Fruit fly (Drosophila melanogaster) whole organism, embryonic: ENCODE measurements around the gene CG7889.

Experiments used
- Ada2b ChIP-seq: fragments of 200-800 bp; sonication (Bioruptor generic); IDR thresholded peaks from 2 replicates; pipeline ENCODE4 v1.3.6; 2022; ENCODE audit warnings: missing biosample characterization, missing genetic modification characterization
- Atf-2 ChIP-seq: fragments of 200-800 bp; sonication (Bioruptor generic); optimal IDR thresholded peaks from 2 replicates; lab custom pipeline; 2016; ENCODE audit warnings: missing biosample characterization, missing genetic modification characterization
- CG1024 ChIP-seq: fragments of 200-800 bp; sonication (Bioruptor generic); IDR thresholded peaks from 2 replicates; pipeline ENCODE4 v1.3.6; 2022; ENCODE audit warnings: missing biosample characterization, missing genetic modification characterization
- CG10274 ChIP-seq: fragments of 200-800 bp; sonication (Bioruptor generic); optimal IDR thresholded peaks from 3 replicates; lab custom pipeline; 2017; ENCODE audit warnings: missing biosample characterization, mild to moderate bottlenecking, missing genetic modification characterization
- CG11695 ChIP-seq: fragments of 200-800 bp; sonication (Bioruptor generic); IDR thresholded peaks from 3 replicates; pipeline ENCODE4 v1.3.6; 2022; ENCODE audit warnings: missing biosample characterization, missing genetic modification characterization
- CG11723 ChIP-seq: fragments of 200-800 bp; sonication (Bioruptor generic); optimal IDR thresholded peaks from 2 replicates; lab custom pipeline; 2017; ENCODE audit warnings: missing biosample characterization, mild to moderate bottlenecking, missing genetic modification characterization
- CG13894 ChIP-seq: fragments of 200-800 bp; sonication (Bioruptor generic); optimal IDR thresholded peaks from 3 replicates; lab custom pipeline; 2018; ENCODE audit warnings: missing biosample characterization, mild to moderate bottlenecking, missing genetic modification characterization, moderate library complexity
- CG14050 ChIP-seq: fragments of 200-800 bp; sonication (Bioruptor generic); IDR thresholded peaks from 3 replicates; pipeline ENCODE4 v1.3.6; 2022; ENCODE audit warnings: missing biosample characterization, missing genetic modification characterization
- CG14860 ChIP-seq: fragments of 200-800 bp; sonication (Bioruptor generic); IDR thresholded peaks from 3 replicates; pipeline ENCODE4 v1.3.6; 2022; ENCODE audit warnings: missing biosample characterization, missing genetic modification characterization; ENCODE audit not compliant: partially characterized antibody
- CG17568 ChIP-seq: fragments of 200-800 bp; sonication (Bioruptor generic); optimal IDR thresholded peaks from 2 replicates; lab custom pipeline; 2018; ENCODE audit warnings: missing biosample characterization, mild to moderate bottlenecking, missing genetic modification characterization, moderate library complexity
- CG17912 ChIP-seq: fragments of 200-800 bp; sonication (Bioruptor generic); optimal IDR thresholded peaks from 2 replicates; lab custom pipeline; 2018; ENCODE audit warnings: missing biosample characterization, mild to moderate bottlenecking, missing genetic modification characterization
- CG18476 ChIP-seq: fragments of 200-800 bp; sonication (Bioruptor generic); optimal IDR thresholded peaks from 2 replicates; lab custom pipeline; 2016; ENCODE audit warnings: missing biosample characterization, mild to moderate bottlenecking, missing genetic modification characterization
- CG30403 ChIP-seq: fragments of 200-800 bp; sonication (Bioruptor generic); optimal IDR thresholded peaks from 3 replicates; lab custom pipeline; 2016; ENCODE audit warnings: missing biosample characterization, missing genetic modification characterization
- CG3281 ChIP-seq: fragments of 200-800 bp; sonication (Bioruptor generic); optimal IDR thresholded peaks from 3 replicates; lab custom pipeline; 2017; ENCODE audit warnings: missing biosample characterization, mild to moderate bottlenecking, missing genetic modification characterization
- CG33213 ChIP-seq: fragments of 200-800 bp; sonication (Bioruptor generic); optimal IDR thresholded peaks from 3 replicates; lab custom pipeline; 2016; ENCODE audit warnings: missing biosample characterization, missing genetic modification characterization
- CG3726 ChIP-seq: fragments of 200-800 bp; sonication (Bioruptor generic); IDR thresholded peaks from 3 replicates; pipeline ENCODE4, ENCODE4 v1.3.6; 2022; ENCODE audit warnings: missing biosample characterization, missing genetic modification characterization
- CG6813 ChIP-seq: fragments of 200-800 bp; sonication (Bioruptor generic); optimal IDR thresholded peaks from 2 replicates; lab custom pipeline; 2017; ENCODE audit warnings: missing biosample characterization, missing genetic modification characterization, mild to moderate bottlenecking, moderate library complexity, missing genetic modification reagents
- CG7963 ChIP-seq: fragments of 200-800 bp; sonication (Bioruptor generic); IDR thresholded peaks from 3 replicates; pipeline ENCODE4 v1.3.6; 2022; ENCODE audit warnings: missing biosample characterization, missing genetic modification characterization; ENCODE audit not compliant: partially characterized antibody
- CG8089 ChIP-seq: fragments of 200-800 bp; sonication (Bioruptor generic); optimal IDR thresholded peaks from 3 replicates; lab custom pipeline; 2016; ENCODE audit warnings: missing biosample characterization, missing genetic modification characterization
- CG8765 ChIP-seq: fragments of 200-800 bp; sonication (Bioruptor generic); IDR thresholded peaks from 2 replicates; pipeline ENCODE4 v1.3.6; 2022; ENCODE audit warnings: missing biosample characterization, missing genetic modification characterization
- Hr3 ChIP-seq: fragments of 200-800 bp; sonication (Bioruptor generic); optimal IDR thresholded peaks from 3 replicates; lab custom pipeline; 2016; ENCODE audit warnings: missing biosample characterization, missing genetic modification characterization
- Kr ChIP-seq: fragments of 200-800 bp; sonication (Bioruptor generic); optimal IDR thresholded peaks from 2 replicates; lab custom pipeline; 2017; ENCODE audit warnings: missing biosample characterization, mild to moderate bottlenecking, missing genetic modification characterization
- Lhr ChIP-seq: fragments of 200-800 bp; sonication (Bioruptor generic); optimal IDR thresholded peaks from 3 replicates; lab custom pipeline; 2017; ENCODE audit warnings: mild to moderate bottlenecking, missing biosample characterization, missing genetic modification reagents, missing genetic modification characterization
- Lpt ChIP-seq: fragments of >200 bp; optimal IDR thresholded peaks from 2 replicates; lab custom pipeline; 2018; ENCODE audit warnings: missing biosample characterization, missing genetic modification characterization
- MESR4 ChIP-seq: fragments of 200-800 bp; sonication (Bioruptor generic); optimal IDR thresholded peaks from 2 replicates; lab custom pipeline; 2018; ENCODE audit warnings: missing biosample characterization, mild to moderate bottlenecking, missing genetic modification characterization, moderate library complexity
- Meics ChIP-seq: fragments of 200-800 bp; sonication (Bioruptor generic); optimal IDR thresholded peaks from 2 replicates; lab custom pipeline; 2017; ENCODE audit warnings: missing biosample characterization, mild to moderate bottlenecking, missing genetic modification characterization
- Myb ChIP-seq: fragments of 200-800 bp; sonication (Bioruptor generic); optimal IDR thresholded peaks from 2 replicates; lab custom pipeline; 2016; ENCODE audit warnings: missing biosample characterization, missing genetic modification characterization
- Rx ChIP-seq: fragments of 200-800 bp; sonication (Bioruptor generic); IDR thresholded peaks from 2 replicates; pipeline ENCODE4 v1.3.6; 2022; ENCODE audit warnings: missing biosample characterization, missing genetic modification characterization
- Usf ChIP-seq: fragments of 200-800 bp; sonication (Bioruptor generic); optimal IDR thresholded peaks from 2 replicates; lab custom pipeline; 2017; ENCODE audit warnings: missing genotype, missing biosample characterization, missing genetic modification characterization
- ap ChIP-seq: fragments of 200-800 bp; sonication (Bioruptor generic); IDR thresholded peaks from 2 replicates; pipeline ENCODE4 v1.3.6; 2022; ENCODE audit warnings: missing biosample characterization, missing genetic modification characterization
- caup ChIP-seq: fragments of 200-800 bp; sonication (Bioruptor generic); optimal IDR thresholded peaks from 3 replicates; lab custom pipeline; 2017; ENCODE audit warnings: missing biosample characterization, mild to moderate bottlenecking, missing genetic modification characterization, moderate library complexity; ENCODE audit not compliant: severe bottlenecking
- chinmo ChIP-seq: fragments of 200-800 bp; sonication (Bioruptor generic); IDR thresholded peaks from 4 replicates; pipeline ENCODE4 v1.3.6; 2022; ENCODE audit warnings: missing biosample characterization, missing genetic modification characterization; ENCODE audit not compliant: partially characterized antibody
- ci ChIP-seq: fragments of 200-800 bp; sonication (Bioruptor generic); IDR thresholded peaks from 3 replicates; pipeline ENCODE4 v1.3.6; 2022; ENCODE audit warnings: missing biosample characterization, missing genetic modification characterization
- corto ChIP-seq: fragments of 200-800 bp; sonication (Bioruptor generic); optimal IDR thresholded peaks from 2 replicates; lab custom pipeline; 2016; ENCODE audit warnings: missing biosample characterization, mild to moderate bottlenecking, missing genetic modification characterization, moderate library complexity
- gro ChIP-seq: fragments of 200-800 bp; sonication (Bioruptor generic); optimal IDR thresholded peaks from 2 replicates; lab custom pipeline; 2016; ENCODE audit warnings: missing biosample characterization, missing genetic modification characterization
- hkb ChIP-seq, 2 experiments: fragments of 200-800 bp in 1 of 2; fragments of >200 bp in 1 of 2; sonication (Bioruptor generic) in 1 of 2; IDR thresholded peaks in 1 of 2; optimal IDR thresholded peaks in 1 of 2; 2 replicates each; pipeline versions ENCODE4 v1.3.6 to Lab custom; 2017 to 2022; ENCODE audit warnings: missing biosample characterization in 1 of 2, missing genetic modification characterization in 1 of 2
- kah ChIP-seq: fragments of 200-800 bp; sonication (Bioruptor generic); optimal IDR thresholded peaks from 2 replicates; lab custom pipeline; 2018; ENCODE audit warnings: missing biosample characterization, mild to moderate bottlenecking, missing genetic modification characterization
- klu ChIP-seq: fragments of 200-800 bp; sonication (Bioruptor generic); IDR thresholded peaks from 2 replicates; pipeline ENCODE4 v1.3.6; 2022; ENCODE audit warnings: missing biosample characterization, missing genetic modification characterization
- luna ChIP-seq: fragments of 200-800 bp; sonication (Bioruptor generic); optimal IDR thresholded peaks from 2 replicates; lab custom pipeline; 2016; ENCODE audit warnings: missing biosample characterization, missing genetic modification characterization
- mam ChIP-seq: fragments of 200-800 bp; sonication (Bioruptor generic); optimal IDR thresholded peaks from 3 replicates; lab custom pipeline; 2016; ENCODE audit warnings: missing biosample characterization, missing genetic modification characterization
- nerfin-1 ChIP-seq: fragments of 200-800 bp; sonication (Bioruptor generic); optimal IDR thresholded peaks from 3 replicates; lab custom pipeline; 2019; ENCODE audit warnings: missing biosample characterization, mild to moderate bottlenecking, missing genetic modification characterization, moderate library complexity
- schlank ChIP-seq: fragments of 200-800 bp; sonication (Bioruptor generic); optimal IDR thresholded peaks from 2 replicates; lab custom pipeline; 2018; ENCODE audit warnings: missing biosample characterization, mild to moderate bottlenecking, missing genetic modification characterization
- sd ChIP-seq: fragments of 200-800 bp; sonication (Bioruptor generic); optimal IDR thresholded peaks from 3 replicates; lab custom pipeline; 2018; ENCODE audit warnings: missing biosample characterization, mild to moderate bottlenecking, missing genetic modification characterization, moderate library complexity
- slbo ChIP-seq: fragments of 200-800 bp; sonication (Bioruptor generic); IDR thresholded peaks from 2 replicates; pipeline ENCODE4 v1.3.6; 2022; ENCODE audit warnings: missing biosample characterization, missing genetic modification characterization
- sr ChIP-seq: fragments of 200-800 bp; sonication (Bioruptor generic); IDR thresholded peaks from 3 replicates; pipeline ENCODE4 v1.3.6; 2022; ENCODE audit warnings: missing biosample characterization, missing genetic modification characterization
- stwl ChIP-seq: fragments of 200-800 bp; sonication (Bioruptor generic); optimal IDR thresholded peaks from 3 replicates; lab custom pipeline; 2018; ENCODE audit warnings: missing biosample characterization, mild to moderate bottlenecking, missing genetic modification characterization, moderate library complexity
- tin ChIP-seq: fragments of 200-800 bp; sonication (Bioruptor generic); optimal IDR thresholded peaks from 3 replicates; lab custom pipeline; 2016; ENCODE audit warnings: missing biosample characterization, missing genetic modification characterization
- tio ChIP-seq: fragments of 200-800 bp; sonication (Bioruptor generic); optimal IDR thresholded peaks from 2 replicates; lab custom pipeline; 2017; ENCODE audit warnings: missing biosample characterization, missing genetic modification characterization, inconsistent platforms
- toy ChIP-seq: fragments of 200-800 bp; sonication (Bioruptor generic); IDR thresholded peaks from 2 replicates; pipeline ENCODE4 v1.3.6; 2022; ENCODE audit warnings: missing biosample characterization, missing genetic modification characterization
- wdn ChIP-seq: fragments of 200-800 bp; sonication (Bioruptor generic); IDR thresholded peaks from 2 replicates; pipeline ENCODE4 v1.3.6; 2022; ENCODE audit warnings: missing biosample characterization, missing genetic modification characterization
- zfh2 ChIP-seq: fragments of 200-800 bp; sonication (Bioruptor generic); optimal IDR thresholded peaks from 2 replicates; lab custom pipeline; 2016; ENCODE audit warnings: missing biosample characterization, missing genetic modification characterization

The CG7889 gene

DNA sequence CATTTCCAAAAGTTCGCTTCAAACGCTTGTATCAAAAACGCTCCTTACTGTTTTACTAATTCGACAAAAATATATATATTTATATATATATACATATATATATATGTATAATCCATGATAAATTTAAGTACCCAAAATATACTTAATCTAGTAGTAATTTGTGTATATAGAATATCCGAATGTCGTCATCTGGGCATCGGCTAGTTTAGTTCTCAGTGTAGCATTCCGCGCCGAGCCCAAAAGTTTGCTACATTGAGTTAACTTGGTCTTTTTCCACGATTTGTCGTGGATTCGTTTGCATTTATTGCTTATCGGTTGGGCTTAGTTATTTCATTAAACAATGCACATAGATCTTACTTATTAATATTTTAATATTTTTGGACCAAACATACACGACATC is 37.8 kb downstream of the CG7889 start (continued):
- no peak for TF ChIP-seq stwl (tag; lab: Kevin White, UChicago)
- TF ChIP-seq Usf (GFP tag; lab: Kevin White, UChicago), result no peak
- TF ChIP-seq kah (GFP tag; lab: Kevin White, UChicago), result no peak
- no peak for TF ChIP-seq CG13894
- no peak for TF ChIP-seq Lhr (GFP tag; lab: Kevin White, UChicago)
- no peak for TF ChIP-seq gro (GFP tag; lab: Kevin White, UChicago)
- TF ChIP-seq toy (GFP tag; lab: Robert Waterston, UW), result no peak
- TF ChIP-seq tio, result no peak
- TF ChIP-seq CG18476, result no peak
- TF ChIP-seq schlank (tag; lab: Kevin White, UChicago), result no peak
- TF ChIP-seq CG3281 (GFP tag; lab: Kevin White, UChicago), result peak; percentile 22
- no peak for TF ChIP-seq Lpt
- peak; percentile 8 for TF ChIP-seq CG30403
- peak; percentile 27; the same call in 1 of the 3 replicates for TF ChIP-seq CG11695 (GFP tag; lab: Robert Waterston, UW)
- TF ChIP-seq CG3726 (GFP tag; lab: Robert Waterston, UW), result no peak
- peak; percentile 58 for TF ChIP-seq slbo
- TF ChIP-seq klu (GFP tag; lab: Robert Waterston, UW), result no peak
- TF ChIP-seq Hr3 (GFP tag; lab: Kevin White, UChicago), result peak; percentile 4
- TF ChIP-seq CG8765 (GFP tag; lab: Robert Waterston, UW), result no peak
- TF ChIP-seq Rx (GFP tag; lab: Robert Waterston, UW), result no peak
- TF ChIP-seq CG17568 (GFP tag; lab: Kevin White, UChicago), result no peak
- no peak for TF ChIP-seq sr (GFP tag; lab: Robert Waterston, UW)
- TF ChIP-seq CG11723 (GFP tag; lab: Kevin White, UChicago), result no peak
- no peak for TF ChIP-seq Atf-2 (GFP tag; lab: Kevin White, UChicago)
- peak; percentile 56 for TF ChIP-seq Meics
- no peak for TF ChIP-seq Kr
- peak; percentile 47 for TF ChIP-seq sd (tag; lab: Kevin White, UChicago)
- TF ChIP-seq wdn (GFP tag; lab: Robert Waterston, UW), result 0 out of 2 replicates have a peak, but pooled peaks have one; percentile 31
- TF ChIP-seq CG14860 (GFP tag; lab: Robert Waterston, UW), result no peak
- TF ChIP-seq CG14050 (GFP tag; lab: Robert Waterston, UW), result no peak
- no peak for TF ChIP-seq CG1024
- TF ChIP-seq luna (GFP tag; lab: Kevin White, UChicago), result no peak
- no peak for TF ChIP-seq ci (GFP tag; lab: Robert Waterston, UW)
- no peak for TF ChIP-seq CG17912
- peak; percentile 27; the same call in 1 of the 2 replicates for TF ChIP-seq Ada2b (GFP tag; lab: Robert Waterston, UW)
- no peak for TF ChIP-seq mam (GFP tag; lab: Kevin White, UChicago)
- peak; percentile 37 for TF ChIP-seq CG6813 (GFP tag; lab: Kevin White, UChicago)
- no peak for TF ChIP-seq nerfin-1 (tag; lab: Kevin White, UChicago)
- TF ChIP-seq CG10274, result no peak
- no peak for TF ChIP-seq CG33213
- no peak for TF ChIP-seq ap (GFP tag; lab: Robert Waterston, UW)
- peak; percentile 3 for TF ChIP-seq tin (GFP tag; lab: Kevin White, UChicago)
- TF ChIP-seq hkb (optimal IDR thresholded peaks at IDR 0.05; lab: Kevin White, UChicago), result no peak
- TF ChIP-seq hkb (GFP tag; IDR thresholded peaks at IDR 0.05; lab: Robert Waterston, UW), result 0 out of 2 replicates have a peak, but pooled peaks have one; percentile 34
- no peak for TF ChIP-seq zfh2 (GFP tag; lab: Kevin White, UChicago)
- TF ChIP-seq MESR4 (GFP tag; lab: Kevin White, UChicago), result no peak
- no peak for TF ChIP-seq Myb (GFP tag; lab: Kevin White, UChicago)
- TF ChIP-seq CG7963, result no peak
- no peak for TF ChIP-seq corto (GFP tag; lab: Kevin White, UChicago)
- TF ChIP-seq caup, result peak; percentile 22
- no peak for TF ChIP-seq CG8089 (GFP tag; lab: Kevin White, UChicago)
- TF ChIP-seq chinmo (GFP tag; lab: Robert Waterston, UW), result no peak
